In the genomic region with DNA sequence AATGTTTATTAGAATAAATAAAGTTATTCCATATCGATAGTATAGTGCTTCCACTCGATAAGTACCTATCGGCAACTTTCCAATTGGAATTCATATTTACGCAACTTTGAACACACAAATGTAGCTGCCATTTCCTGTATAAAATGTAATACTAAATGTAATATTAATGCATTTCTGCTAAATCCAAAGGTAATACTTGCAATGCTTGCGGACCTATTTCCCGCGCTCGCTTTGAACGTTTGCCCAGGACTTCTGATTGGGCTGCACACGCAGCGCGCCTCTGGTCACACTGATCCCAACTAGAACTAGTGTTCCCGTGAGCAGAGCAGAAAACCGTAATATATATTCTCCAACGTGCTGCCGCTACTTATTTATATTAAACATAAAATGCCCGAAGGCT, we compare ENCODE assay signal across 1 fruit fly cellular context.
A peak's percentile ranks its signal among the peaks of the same experiment; 100 is the strongest.
TF ChIP-seq lines count a peak whose summit lies in the region.

TSS of gene dlg1 (plus strand) at position 292 of the 400 bp plus-strand sequence.

TF ChIP-seq in whole organism, embryonic, 481 proteins besides CTCF, POLR2A, EP300 and RAD21 (continued from another document):
- TF ChIP-seq CG16813 (GFP tag; IDR thresholded peaks at IDR 0.05; lab: Robert Waterston, UW; ENCODE audit: partially characterized antibody), result peak; percentile 67
- 0 out of 4 replicates have a peak, but pooled peaks have one; percentile 49 for TF ChIP-seq chinmo (GFP tag; IDR thresholded peaks at IDR 0.05; lab: Robert Waterston, UW; ENCODE audit: partially characterized antibody)
- TF ChIP-seq CG30020 (tag; optimal IDR thresholded peaks at IDR 0.05; lab: Kevin White, UChicago), result peak; percentile 13
- TF ChIP-seq CG34224 (GFP tag; IDR thresholded peaks at IDR 0.05; lab: Robert Waterston, UW; ENCODE audit: partially characterized antibody), result peak; percentile 73; the same call in 2 of the 3 replicates
- no peak for TF ChIP-seq PHDP (tag; optimal IDR thresholded peaks at IDR 0.05; lab: Kevin White, UChicago)
- TF ChIP-seq phol (tag; optimal IDR thresholded peaks at IDR 0.05; lab: Kevin White, UChicago), result no peak
- peak; percentile 8 for TF ChIP-seq Sin3A (optimal IDR thresholded peaks at IDR 0.05; lab: Kevin White, UChicago)
- TF ChIP-seq chm (GFP tag; IDR thresholded peaks at IDR 0.05; lab: Robert Waterston, UW), result no peak
- peak; percentile 63 for TF ChIP-seq stwl (tag; optimal IDR thresholded peaks at IDR 0.05; lab: Kevin White, UChicago)
- peak; percentile 73 for TF ChIP-seq Dp (GFP tag; optimal IDR thresholded peaks at IDR 0.05; lab: Kevin White, UChicago)
- peak; percentile 14 for TF ChIP-seq HmgZ (tag; optimal IDR thresholded peaks at IDR 0.05; lab: Kevin White, UChicago)
- TF ChIP-seq Pdp1 (GFP tag; optimal IDR thresholded peaks at IDR 0.05; lab: Kevin White, UChicago), result peak in 1 of 2 experiments; percentile 52
- peak; percentile 34; the same call in 1 of the 2 replicates for TF ChIP-seq ato (GFP tag; IDR thresholded peaks at IDR 0.05; lab: Robert Waterston, UW; ENCODE audit: partially characterized antibody)
- peak; percentile 55 for TF ChIP-seq CG9797 (GFP tag; optimal IDR thresholded peaks at IDR 0.05; lab: Kevin White, UChicago)
- TF ChIP-seq CG2116 (GFP tag; optimal IDR thresholded peaks at IDR 0.05; lab: Kevin White, UChicago), result peak; percentile 31
- no peak for TF ChIP-seq vfl (GFP tag; optimal IDR thresholded peaks at IDR 0.05; lab: Kevin White, UChicago)
- no peak for TF ChIP-seq slbo (GFP tag; IDR thresholded peaks at IDR 0.05; lab: Robert Waterston, UW)
- no peak for TF ChIP-seq Meics (GFP tag; optimal IDR thresholded peaks at IDR 0.05; lab: Kevin White, UChicago)
- peak; percentile 31; the same call in 1 of the 2 replicates for TF ChIP-seq CG2129 (GFP tag; IDR thresholded peaks at IDR 0.05; lab: Robert Waterston, UW; ENCODE audit: partially characterized antibody)
- TF ChIP-seq lilli (GFP tag; optimal IDR thresholded peaks at IDR 0.05; lab: Kevin White, UChicago), result peak; percentile 8
- no peak for TF ChIP-seq Hr39 (optimal IDR thresholded peaks at IDR 0.05; lab: Kevin White, UChicago)
- TF ChIP-seq kni (GFP tag; optimal IDR thresholded peaks at IDR 0.05; lab: Kevin White, UChicago), result no peak
- peak; percentile 56; the same call in 2 of the 3 replicates for TF ChIP-seq vnd (GFP tag; IDR thresholded peaks at IDR 0.05; lab: Robert Waterston, UW; ENCODE audit: partially characterized antibody)
- TF ChIP-seq CG11560 (tag; IDR thresholded peaks at IDR 0.05; lab: Robert Waterston, UW), result peak; percentile 93
- peak; percentile 72 for TF ChIP-seq knrl (GFP tag; IDR thresholded peaks at IDR 0.05; lab: Robert Waterston, UW; ENCODE audit: partially characterized antibody)
- TF ChIP-seq CG12659 (GFP tag; optimal IDR thresholded peaks at IDR 0.05; lab: Kevin White, UChicago), result peak; percentile 25
- peak; percentile 55 for TF ChIP-seq pzg (GFP tag; optimal IDR thresholded peaks at IDR 0.05; lab: Kevin White, UChicago)
- peak; percentile 37 for TF ChIP-seq trem (tag; optimal IDR thresholded peaks at IDR 0.05; lab: Kevin White, UChicago)
- peak; percentile 54; the same call in 1 of the 3 replicates for TF ChIP-seq Opbp (GFP tag; IDR thresholded peaks at IDR 0.05; lab: Robert Waterston, UW; ENCODE audit: partially characterized antibody)
- peak; percentile 75 for TF ChIP-seq HLH4C (GFP tag; IDR thresholded peaks at IDR 0.05; lab: Robert Waterston, UW; ENCODE audit: partially characterized antibody)
- TF ChIP-seq Bgb (GFP tag; IDR thresholded peaks at IDR 0.05; lab: Robert Waterston, UW; ENCODE audit: partially characterized antibody), result peak; percentile 65
- TF ChIP-seq Doc3 (GFP tag; IDR thresholded peaks at IDR 0.05; lab: Robert Waterston, UW; ENCODE audit: partially characterized antibody), result peak; percentile 49; the same call in 2 of the 3 replicates
- TF ChIP-seq unc-4 (GFP tag; IDR thresholded peaks at IDR 0.05; lab: Robert Waterston, UW; ENCODE audit: partially characterized antibody), result peak; percentile 70
- peak; percentile 11 for TF ChIP-seq zen (tag; optimal IDR thresholded peaks at IDR 0.05; lab: Kevin White, UChicago)
- TF ChIP-seq CG14965 (GFP tag; optimal IDR thresholded peaks at IDR 0.05; lab: Kevin White, UChicago; ENCODE audit: borderline replicate concordance), result no peak
- no peak for TF ChIP-seq eve (GFP tag; optimal IDR thresholded peaks at IDR 0.05; lab: Kevin White, UChicago)
- peak; percentile 63; the same call in 2 of the 3 replicates for TF ChIP-seq hb (GFP tag; IDR thresholded peaks at IDR 0.05; lab: Robert Waterston, UW; ENCODE audit: partially characterized antibody)
- TF ChIP-seq inv (GFP tag; IDR thresholded peaks at IDR 0.05; lab: Robert Waterston, UW; ENCODE audit: partially characterized antibody), result peak; percentile 58
- no peak for TF ChIP-seq tup (GFP tag; optimal IDR thresholded peaks at IDR 0.05; lab: Kevin White, UChicago)
- no peak for TF ChIP-seq ro (GFP tag; IDR thresholded peaks at IDR 0.05; lab: Robert Waterston, UW)
- TF ChIP-seq CG13287 (GFP tag; IDR thresholded peaks at IDR 0.05; lab: Robert Waterston, UW; ENCODE audit: partially characterized antibody), result peak; percentile 78
- no peak for TF ChIP-seq gcm (GFP tag; optimal IDR thresholded peaks at IDR 0.05; lab: Kevin White, UChicago)
- TF ChIP-seq E2f2 (GFP tag; IDR thresholded peaks at IDR 0.05; lab: Robert Waterston, UW), result peak; percentile 83
- no peak for TF ChIP-seq tap (tag; optimal IDR thresholded peaks at IDR 0.05; lab: Kevin White, UChicago)
- peak; percentile 43 for TF ChIP-seq CG14710 (tag; optimal IDR thresholded peaks at IDR 0.05; lab: Kevin White, UChicago)
- peak; percentile 77 for TF ChIP-seq Med (GFP tag; lab: Kevin White, UChicago)
- peak; percentile 55 for TF ChIP-seq bbx (GFP tag; IDR thresholded peaks at IDR 0.05; lab: Robert Waterston, UW; ENCODE audit: partially characterized antibody)
- peak; percentile 8 for TF ChIP-seq CG10267 (tag; optimal IDR thresholded peaks at IDR 0.05; lab: Kevin White, UChicago)
- peak; percentile 82 for TF ChIP-seq Dll (GFP tag; IDR thresholded peaks at IDR 0.05; lab: Robert Waterston, UW; ENCODE audit: partially characterized antibody)
- TF ChIP-seq Sry-δ (GFP tag; optimal IDR thresholded peaks at IDR 0.05; lab: Kevin White, UChicago), result peak; percentile 35
- no peak for TF ChIP-seq gsb-n (tag; optimal IDR thresholded peaks at IDR 0.05; lab: Kevin White, UChicago)
- no peak for TF ChIP-seq Sox102F (GFP tag; optimal IDR thresholded peaks at IDR 0.05; lab: Kevin White, UChicago)
